Fruit fly (Drosophila melanogaster) whole organism, embryonic: ENCODE measurements around the gene RpL6.
A peak's percentile ranks its signal among the peaks of the same experiment; 100 is the strongest.

Experiments
- C15 ChIP-seq: fragments of 200-800 bp; sonication (Bioruptor generic); IDR thresholded peaks from 3 replicates; pipeline ENCODE4 v1.3.6; 2022; ENCODE audit warnings: missing biosample characterization, missing genetic modification characterization
- CG43689 ChIP-seq: fragments of 200-800 bp; sonication (Bioruptor generic); IDR thresholded peaks from 2 replicates; pipeline ENCODE4 v1.3.6; 2022; ENCODE audit warnings: missing biosample characterization, missing genetic modification characterization
- CG7271 ChIP-seq: fragments of 200-800 bp; sonication (Bioruptor generic); optimal IDR thresholded peaks from 2 replicates; lab custom pipeline; 2018; ENCODE audit warnings: missing biosample characterization, mild to moderate bottlenecking, missing genetic modification characterization, moderate library complexity
- Dp ChIP-seq: fragments of 200-800 bp; sonication (Bioruptor generic); optimal IDR thresholded peaks from 2 replicates; lab custom pipeline; 2018; ENCODE audit warnings: missing biosample characterization, mild to moderate bottlenecking, missing genetic modification characterization, moderate library complexity
- inv ChIP-seq: fragments of 200-800 bp; sonication (Bioruptor generic); IDR thresholded peaks from 2 replicates; pipeline ENCODE4 v1.3.6; 2022; ENCODE audit warnings: missing biosample characterization, missing genetic modification characterization; ENCODE audit not compliant: partially characterized antibody
- nau ChIP-seq: fragments of 200-800 bp; sonication (Bioruptor generic); optimal IDR thresholded peaks from 3 replicates; lab custom pipeline; 2017; ENCODE audit warnings: missing biosample characterization, mild to moderate bottlenecking, missing genetic modification characterization, missing genetic modification reagents
- pfk ChIP-seq: fragments of 200-800 bp; sonication (Bioruptor generic); optimal IDR thresholded peaks from 2 replicates; lab custom pipeline; 2018; ENCODE audit warnings: missing biosample characterization, mild to moderate bottlenecking, missing genetic modification characterization, moderate library complexity

DNA sequence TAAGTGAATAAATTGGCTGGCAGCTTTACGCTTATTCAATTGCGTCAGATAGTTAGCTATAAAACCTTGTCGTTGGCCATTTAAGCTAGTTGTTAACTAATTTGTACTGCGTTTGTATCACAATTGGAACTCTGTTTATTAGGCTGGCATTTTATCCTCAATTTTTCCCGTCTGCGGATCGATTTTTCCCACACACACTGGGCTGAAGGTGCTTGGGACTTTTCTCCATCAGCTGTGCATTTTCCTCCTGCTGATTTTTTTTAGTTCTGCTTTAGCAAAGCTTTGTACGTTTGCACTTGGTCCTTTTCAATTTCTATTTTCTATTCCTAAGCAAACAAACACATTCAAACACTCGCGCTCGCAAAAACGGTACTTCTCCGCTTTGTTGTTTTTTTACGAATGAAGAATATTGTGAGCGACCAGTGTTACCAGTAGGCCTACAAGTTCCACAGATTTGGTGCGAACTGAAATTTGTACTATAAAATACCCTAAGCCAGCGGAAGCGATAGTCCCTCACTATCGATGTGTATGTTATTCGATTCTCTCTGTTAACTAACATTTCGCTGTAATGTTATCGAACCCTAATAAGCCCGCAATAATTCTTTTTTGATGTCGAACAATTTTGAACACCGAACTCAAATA, 13.5 kb upstream of the RpL6 start:
- TF ChIP-seq CG43689 (no peak), inv (GFP tag; lab: Robert Waterston, UW) (no peak), pfk (GFP tag; lab: Kevin White, UChicago) (peak; percentile 80), CG7271 (tag; lab: Kevin White, UChicago) (peak; percentile 77), nau (no peak), Dp (GFP tag; lab: Kevin White, UChicago) (peak; percentile 76), C15 (GFP tag; lab: Robert Waterston, UW) (no peak)
